Fruit fly (Drosophila melanogaster) whole organism, embryonic: Measurements from ENCODE around the gene CG18596.
A peak's percentile ranks its signal among the peaks of the same experiment; 100 is the strongest.

Experiments
- ATbp ChIP-seq: fragments of 200-800 bp; sonication (Bioruptor generic); optimal IDR thresholded peaks from 2 replicates; lab custom pipeline; 2017; ENCODE audit warnings: missing biosample characterization, mild to moderate bottlenecking, missing genetic modification characterization, missing genetic modification reagents
- Abd-B ChIP-seq: fragments of 200-800 bp; sonication (Bioruptor generic); optimal IDR thresholded peaks from 2 replicates; lab custom pipeline; 2018; ENCODE audit warnings: missing biosample characterization, mild to moderate bottlenecking, missing genetic modification characterization, moderate library complexity
- CG10654 ChIP-seq: fragments of 200-800 bp; sonication (Bioruptor generic); optimal IDR thresholded peaks from 2 replicates; lab custom pipeline; 2016; ENCODE audit warnings: missing biosample characterization, missing genetic modification characterization
- CG11085 ChIP-seq: fragments of 200-800 bp; sonication (Bioruptor generic); IDR thresholded peaks from 2 replicates; pipeline ENCODE4 v1.3.6; 2022; ENCODE audit warnings: missing biosample characterization, missing genetic modification characterization
- CG11093 ChIP-seq: fragments of 200-800 bp; sonication (Bioruptor generic); IDR thresholded peaks from 3 replicates; pipeline ENCODE4 v1.3.6; 2022; ENCODE audit warnings: missing biosample characterization, missing genetic modification characterization
- CG13123 ChIP-seq: fragments of 200-800 bp; sonication (Bioruptor generic); optimal IDR thresholded peaks from 2 replicates; lab custom pipeline; 2016; ENCODE audit warnings: missing biosample characterization, missing genetic modification characterization
- CG15269 ChIP-seq: fragments of 200-800 bp; sonication (Bioruptor generic); optimal IDR thresholded peaks from 2 replicates; lab custom pipeline; 2018; ENCODE audit warnings: missing biosample characterization, mild to moderate bottlenecking, missing genetic modification characterization, moderate library complexity
- CG15696 ChIP-seq: fragments of 200-800 bp; sonication (Bioruptor generic); optimal IDR thresholded peaks from 2 replicates; lab custom pipeline; 2019; ENCODE audit warnings: missing biosample characterization, mild to moderate bottlenecking, missing genetic modification characterization, moderate library complexity
- CG17385 ChIP-seq: fragments of 200-800 bp; sonication (Bioruptor generic); optimal IDR thresholded peaks from 3 replicates; lab custom pipeline; 2018; ENCODE audit warnings: missing biosample characterization, mild to moderate bottlenecking, missing genetic modification characterization
- CG2116 ChIP-seq: fragments of 200-800 bp; sonication (Bioruptor generic); optimal IDR thresholded peaks from 3 replicates; lab custom pipeline; 2018; ENCODE audit warnings: missing biosample characterization, mild to moderate bottlenecking, missing genetic modification characterization
- CG2129 ChIP-seq: fragments of 200-800 bp; sonication (Bioruptor generic); IDR thresholded peaks from 2 replicates; pipeline ENCODE4 v1.3.6; 2022; ENCODE audit warnings: missing biosample characterization, missing genetic modification characterization; ENCODE audit not compliant: partially characterized antibody
- CG30403 ChIP-seq: fragments of 200-800 bp; sonication (Bioruptor generic); optimal IDR thresholded peaks from 3 replicates; lab custom pipeline; 2016; ENCODE audit warnings: missing biosample characterization, missing genetic modification characterization
- CG31365 ChIP-seq: fragments of 200-800 bp; sonication (Bioruptor generic); optimal IDR thresholded peaks from 2 replicates; lab custom pipeline; 2018; ENCODE audit warnings: missing biosample characterization, mild to moderate bottlenecking, missing genetic modification characterization
- CG3407 ChIP-seq: fragments of 200-800 bp; sonication (Bioruptor generic); optimal IDR thresholded peaks from 2 replicates; lab custom pipeline; 2018; ENCODE audit warnings: missing biosample characterization, mild to moderate bottlenecking, missing genetic modification characterization
- CG3838 ChIP-seq: fragments of 200-800 bp; sonication (Bioruptor generic); optimal IDR thresholded peaks from 3 replicates; lab custom pipeline; 2016; ENCODE audit warnings: missing biosample characterization, missing genetic modification characterization
- CG4424 ChIP-seq: fragments of 200-800 bp; sonication (Bioruptor generic); optimal IDR thresholded peaks from 3 replicates; lab custom pipeline; 2016; ENCODE audit warnings: missing biosample characterization, missing genetic modification characterization
- CoRest ChIP-seq: fragments of 200-800 bp; sonication (Bioruptor generic); optimal IDR thresholded peaks from 3 replicates; lab custom pipeline; 2018; ENCODE audit warnings: missing biosample characterization, mild to moderate bottlenecking, missing genetic modification characterization, moderate library complexity
- CrebB ChIP-seq: fragments of 200-800 bp; sonication (Bioruptor generic); optimal IDR thresholded peaks from 3 replicates; lab custom pipeline; 2018; ENCODE audit warnings: missing biosample characterization, mild to moderate bottlenecking, missing genetic modification characterization
- HLH3B ChIP-seq: fragments of 200-800 bp; sonication (Bioruptor generic); IDR thresholded peaks from 2 replicates; pipeline ENCODE4 v1.3.6; 2022; ENCODE audit warnings: missing biosample characterization, missing genetic modification characterization
- Hey ChIP-seq: fragments of 200-800 bp; sonication (Bioruptor generic); optimal IDR thresholded peaks from 3 replicates; lab custom pipeline; 2018; ENCODE audit warnings: missing biosample characterization, mild to moderate bottlenecking, missing genetic modification characterization
- HmgD ChIP-seq: fragments of 200-800 bp; sonication (Bioruptor generic); optimal IDR thresholded peaks from 3 replicates; lab custom pipeline; 2016; ENCODE audit warnings: missing biosample characterization, missing genetic modification characterization
- Meics ChIP-seq: fragments of 200-800 bp; sonication (Bioruptor generic); optimal IDR thresholded peaks from 2 replicates; lab custom pipeline; 2017; ENCODE audit warnings: missing biosample characterization, mild to moderate bottlenecking, missing genetic modification characterization
- Nf-YA ChIP-seq: fragments of 200-800 bp; sonication (Bioruptor generic); IDR thresholded peaks from 2 replicates; pipeline ENCODE4 v1.3.6; 2022; ENCODE audit warnings: missing biosample characterization, missing genetic modification characterization
- Nf-YC ChIP-seq: fragments of 200-800 bp; optimal IDR thresholded peaks from 3 replicates; lab custom pipeline; 2019; ENCODE audit warnings: missing biosample characterization, mild to moderate bottlenecking, missing genetic modification characterization, moderate library complexity
- Ptx1 ChIP-seq: fragments of 200-800 bp; sonication (Bioruptor generic); IDR thresholded peaks from 2 replicates; pipeline ENCODE4 v1.3.6; 2022; ENCODE audit warnings: missing biosample characterization, missing genetic modification characterization
- Sin3A ChIP-seq: fragments of >200 bp; optimal IDR thresholded peaks from 2 replicates; lab custom pipeline; 2018
- Spps ChIP-seq: fragments of 200-800 bp; sonication (Bioruptor generic); optimal IDR thresholded peaks from 2 replicates; lab custom pipeline; 2018; ENCODE audit warnings: missing biosample characterization, mild to moderate bottlenecking, missing genetic modification characterization
- Stat92E ChIP-seq, 3 experiments: fragments of >200 bp in 2 of 3; fragments of 200-800 bp in 1 of 3; sonication (Bioruptor generic) in 1 of 3; optimal IDR thresholded peaks; 2 replicates each; lab custom pipeline; 2017 to 2019; ENCODE audit warnings: missing biosample characterization in 3 of 3, missing genetic modification characterization in 3 of 3, mild to moderate bottlenecking in 1 of 3, moderate library complexity in 1 of 3
- al ChIP-seq: fragments of 200-800 bp; sonication (Bioruptor generic); IDR thresholded peaks from 2 replicates; pipeline ENCODE4 v1.3.6; 2022; ENCODE audit warnings: missing biosample characterization, missing genetic modification characterization
- amos ChIP-seq: fragments of 200-800 bp; sonication (Bioruptor generic); IDR thresholded peaks from 2 replicates; pipeline ENCODE4 v1.3.6; 2022; ENCODE audit warnings: missing biosample characterization, missing genetic modification characterization; ENCODE audit not compliant: partially characterized antibody
- bab2 ChIP-seq: fragments of 200-800 bp; sonication (Bioruptor generic); optimal IDR thresholded peaks from 2 replicates; lab custom pipeline; 2016; ENCODE audit warnings: missing biosample characterization, missing genetic modification characterization
- br ChIP-seq: fragments of >200 bp; optimal IDR thresholded peaks from 2 replicates; lab custom pipeline; 2017
- chn ChIP-seq: fragments of 200-800 bp; sonication (Bioruptor generic); optimal IDR thresholded peaks from 2 replicates; lab custom pipeline; 2016; ENCODE audit warnings: missing biosample characterization, missing genetic modification characterization
- ci ChIP-seq: fragments of 200-800 bp; sonication (Bioruptor generic); IDR thresholded peaks from 3 replicates; pipeline ENCODE4 v1.3.6; 2022; ENCODE audit warnings: missing biosample characterization, missing genetic modification characterization
- croc ChIP-seq: fragments of 200-800 bp; sonication (Bioruptor generic); conservative IDR thresholded peaks from 3 replicates; pipeline ENCODE4 v1.3.6; 2022; ENCODE audit warnings: missing biosample characterization, missing genetic modification characterization
- eyg ChIP-seq: fragments of 200-800 bp; sonication (Bioruptor generic); optimal IDR thresholded peaks from 3 replicates; lab custom pipeline; 2016; ENCODE audit warnings: missing biosample characterization, missing genetic modification characterization
- gfzf ChIP-seq: fragments of 200-800 bp; sonication (Bioruptor generic); optimal IDR thresholded peaks from 2 replicates; lab custom pipeline; 2016; ENCODE audit warnings: missing biosample characterization, mild to moderate bottlenecking, missing genetic modification characterization, moderate library complexity
- grau ChIP-seq: fragments of 200-800 bp; optimal IDR thresholded peaks from 3 replicates; lab custom pipeline; 2019; ENCODE audit warnings: missing biosample characterization, mild to moderate bottlenecking, missing genetic modification characterization, moderate library complexity
- hth ChIP-seq: fragments of >200 bp; optimal IDR thresholded peaks from 2 replicates; lab custom pipeline; 2017; ENCODE audit warnings: inconsistent platforms
- nau ChIP-seq: fragments of 200-800 bp; sonication (Bioruptor generic); optimal IDR thresholded peaks from 3 replicates; lab custom pipeline; 2017; ENCODE audit warnings: missing biosample characterization, mild to moderate bottlenecking, missing genetic modification characterization, missing genetic modification reagents
- nom ChIP-seq: fragments of 200-800 bp; sonication (Bioruptor generic); optimal IDR thresholded peaks from 2 replicates; lab custom pipeline; 2017; ENCODE audit warnings: missing biosample characterization, missing genetic modification characterization, mild to moderate bottlenecking, moderate library complexity, missing genetic modification reagents
- pnt ChIP-seq: fragments of 200-800 bp; sonication (Bioruptor generic); optimal IDR thresholded peaks from 3 replicates; lab custom pipeline; 2016; ENCODE audit warnings: missing biosample characterization, missing genetic modification characterization
- psq ChIP-seq: fragments of 200-800 bp; sonication (Bioruptor generic); optimal IDR thresholded peaks from 2 replicates; lab custom pipeline; 2017; ENCODE audit warnings: missing biosample characterization, missing genetic modification characterization
- pzg ChIP-seq: fragments of 200-800 bp; sonication (Bioruptor generic); optimal IDR thresholded peaks from 3 replicates; lab custom pipeline; 2018; ENCODE audit warnings: missing biosample characterization, mild to moderate bottlenecking, missing genetic modification characterization, moderate library complexity
- sens-2 ChIP-seq: fragments of 200-800 bp; sonication (Bioruptor generic); IDR thresholded peaks from 2 replicates; pipeline ENCODE4 v1.3.6; 2022; ENCODE audit warnings: missing biosample characterization, missing genetic modification characterization
- sna ChIP-seq: fragments of 200-800 bp; sonication (Bioruptor generic); IDR thresholded peaks from 2 replicates; pipeline ENCODE4 v1.3.6; 2022; ENCODE audit warnings: missing biosample characterization, missing genetic modification characterization; ENCODE audit not compliant: partially characterized antibody
- ssp ChIP-seq: fragments of 200-800 bp; sonication (Bioruptor generic); IDR thresholded peaks from 2 replicates; pipeline ENCODE4 v1.3.6; 2022; ENCODE audit warnings: missing biosample characterization, missing genetic modification characterization
- stc ChIP-seq: fragments of 200-800 bp; sonication (Bioruptor generic); IDR thresholded peaks from 2 replicates; pipeline ENCODE4 v1.3.6; 2022; ENCODE audit warnings: missing biosample characterization, missing genetic modification characterization
- trh ChIP-seq: fragments of 200-800 bp; sonication (Bioruptor generic); optimal IDR thresholded peaks from 2 replicates; lab custom pipeline; 2016; ENCODE audit warnings: missing biosample characterization, missing genetic modification characterization
- vvl ChIP-seq: fragments of 200-800 bp; sonication (Bioruptor generic); IDR thresholded peaks from 2 replicates; pipeline ENCODE4 v1.3.6; 2022; ENCODE audit warnings: missing biosample characterization, missing genetic modification characterization
- wek ChIP-seq: fragments of 200-800 bp; sonication (Bioruptor generic); optimal IDR thresholded peaks from 3 replicates; lab custom pipeline; 2018; ENCODE audit warnings: missing biosample characterization, mild to moderate bottlenecking, missing genetic modification characterization, moderate library complexity

CG18596 gene

DNA sequence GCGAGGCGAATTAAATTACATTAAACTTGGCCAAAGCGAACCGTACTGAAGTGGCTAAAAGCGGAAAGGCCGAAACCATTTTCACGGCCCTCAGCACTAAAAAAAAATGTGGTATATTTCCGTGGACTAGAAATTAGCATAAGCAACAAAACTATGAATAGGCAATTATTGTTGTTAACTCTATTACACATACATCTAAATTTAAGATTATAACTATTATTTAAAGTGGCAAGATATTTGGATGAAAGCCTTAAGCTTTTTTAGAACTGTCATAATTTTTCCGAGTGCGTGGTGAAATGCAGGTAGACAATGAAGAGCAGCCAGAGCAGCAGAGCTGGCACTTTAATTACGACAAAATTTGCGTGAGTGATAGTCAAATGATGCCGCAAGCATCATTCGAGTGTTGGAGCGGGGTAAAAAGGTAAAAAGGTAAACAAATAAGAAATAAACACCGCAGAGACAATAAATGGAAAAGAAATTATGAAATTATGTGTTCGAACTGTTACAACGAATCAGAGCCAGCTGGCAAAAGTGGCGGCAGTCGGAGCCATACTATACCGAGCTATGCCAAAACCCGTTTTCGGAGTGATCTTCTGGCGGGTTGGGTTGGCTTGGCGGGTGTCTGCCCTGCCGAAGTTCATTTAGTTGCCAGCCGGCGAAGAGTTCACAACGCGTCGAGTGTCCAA lies 46.9 kb upstream of the CG18596 start, which contains the start of gene CG7080 (continued):
- TF ChIP-seq Hey (tag; lab: Kevin White, UChicago) (no peak), bab2 (GFP tag; lab: Kevin White, UChicago) (no peak), Nf-YA (GFP tag; lab: Robert Waterston, UW) (no peak), CG2116 (no peak), CG31365 (tag; lab: Kevin White, UChicago) (no peak), CoRest (tag; lab: Kevin White, UChicago) (peak; percentile 22), Spps (tag; lab: Kevin White, UChicago) (no peak), trh (GFP tag; lab: Kevin White, UChicago) (no peak), hth (lab: Kevin White, UChicago) (no peak), CG13123 (no peak), CG15269 (tag; lab: Kevin White, UChicago) (peak; percentile 21), chn (GFP tag; lab: Kevin White, UChicago) (no peak), vvl (no peak), gfzf (no peak), Abd-B (GFP tag; lab: Kevin White, UChicago) (no peak), sna (no peak), wek (GFP tag; lab: Kevin White, UChicago) (no peak), amos (GFP tag; lab: Robert Waterston, UW) (no peak), CG11085 (no peak), pzg (no peak), nom (no peak), CG15696 (tag; lab: Kevin White, UChicago) (no peak), Nf-YC (tag; lab: Kevin White, UChicago) (no peak), CG2129 (no peak), nau (GFP tag; lab: Kevin White, UChicago) (peak; percentile 1), CG17385 (GFP tag; lab: Kevin White, UChicago) (no peak), CG10654 (no peak), sens-2 (no peak), CG4424 (GFP tag; lab: Kevin White, UChicago) (no peak), eyg (no peak), Meics (GFP tag; lab: Kevin White, UChicago) (no peak), ssp (no peak), CG3838 (GFP tag; lab: Kevin White, UChicago) (no peak), psq (GFP tag; lab: Kevin White, UChicago) (no peak), stc (peak; percentile 62), Ptx1 (GFP tag; lab: Robert Waterston, UW) (0 out of 2 replicates have a peak, but pooled peaks have one; percentile 32), CG30403 (peak; percentile 29), CG3407 (GFP tag; lab: Kevin White, UChicago) (no peak), CrebB (no peak), Stat92E (GFP tag; optimal IDR thresholded peaks at IDR 0.05; lab: Kevin White, UChicago) (no peak), al (GFP tag; lab: Robert Waterston, UW) (no peak), br (lab: Kevin White, UChicago) (no peak), croc (GFP tag; lab: Robert Waterston, UW) (no peak), grau (tag; lab: Kevin White, UChicago) (no peak), pnt (no peak), HmgD (GFP tag; lab: Kevin White, UChicago) (no peak), HLH3B (GFP tag; lab: Robert Waterston, UW) (peak; percentile 27; the same call in 1 of the 2 replicates), ATbp (peak; percentile 38), ci (peak; percentile 45; the same call in 1 of the 3 replicates), CG11093 (GFP tag; lab: Robert Waterston, UW) (no peak), Sin3A (lab: Kevin White, UChicago) (no peak)
